Fruit fly (Drosophila melanogaster) whole organism, embryonic: Measurements from ENCODE around the gene Dhc36C.

ENCODE experiments used
- ATbp ChIP-seq: fragments of 200-800 bp; sonication (Bioruptor generic); optimal IDR thresholded peaks from 2 replicates; lab custom pipeline; 2017; ENCODE audit warnings: missing biosample characterization, mild to moderate bottlenecking, missing genetic modification characterization, missing genetic modification reagents
- Antp ChIP-seq: fragments of 200-800 bp; sonication (Bioruptor generic); optimal IDR thresholded peaks from 3 replicates; lab custom pipeline; 2016; ENCODE audit warnings: missing biosample characterization, missing genetic modification characterization
- Atf3 ChIP-seq: fragments of 200-800 bp; sonication (Bioruptor generic); optimal IDR thresholded peaks from 3 replicates; lab custom pipeline; 2016; ENCODE audit warnings: missing biosample characterization, missing genetic modification characterization
- CG10274 ChIP-seq: fragments of 200-800 bp; sonication (Bioruptor generic); optimal IDR thresholded peaks from 3 replicates; lab custom pipeline; 2017; ENCODE audit warnings: missing biosample characterization, mild to moderate bottlenecking, missing genetic modification characterization
- CG10462 ChIP-seq: fragments of 200-800 bp; sonication (Bioruptor generic); optimal IDR thresholded peaks from 2 replicates; lab custom pipeline; 2016; ENCODE audit warnings: missing biosample characterization, missing genetic modification characterization
- CG11247 ChIP-seq: fragments of 200-800 bp; sonication (Bioruptor generic); IDR thresholded peaks from 2 replicates; pipeline ENCODE4 v1.3.6; 2022; ENCODE audit warnings: missing biosample characterization, missing genetic modification characterization
- CG13123 ChIP-seq: fragments of 200-800 bp; sonication (Bioruptor generic); optimal IDR thresholded peaks from 2 replicates; lab custom pipeline; 2016; ENCODE audit warnings: missing biosample characterization, missing genetic modification characterization
- CG13894 ChIP-seq: fragments of 200-800 bp; sonication (Bioruptor generic); optimal IDR thresholded peaks from 3 replicates; lab custom pipeline; 2018; ENCODE audit warnings: missing biosample characterization, mild to moderate bottlenecking, missing genetic modification characterization, moderate library complexity
- CG14014 ChIP-seq: fragments of 200-800 bp; sonication (Bioruptor generic); IDR thresholded peaks from 2 replicates; pipeline ENCODE4 v1.3.6; 2022; ENCODE audit warnings: missing biosample characterization, missing genetic modification characterization
- CG30403 ChIP-seq: fragments of 200-800 bp; sonication (Bioruptor generic); optimal IDR thresholded peaks from 3 replicates; lab custom pipeline; 2016; ENCODE audit warnings: missing biosample characterization, missing genetic modification characterization
- CG3065 ChIP-seq: fragments of 200-800 bp; sonication (Bioruptor generic); optimal IDR thresholded peaks from 2 replicates; lab custom pipeline; 2016; ENCODE audit warnings: missing biosample characterization, missing genetic modification characterization
- CG33213 ChIP-seq: fragments of 200-800 bp; sonication (Bioruptor generic); optimal IDR thresholded peaks from 3 replicates; lab custom pipeline; 2016; ENCODE audit warnings: missing biosample characterization, missing genetic modification characterization
- CG4404 ChIP-seq: fragments of 200-800 bp; sonication (Bioruptor generic); IDR thresholded peaks from 2 replicates; pipeline ENCODE4 v1.3.6; 2022; ENCODE audit warnings: missing biosample characterization, missing genetic modification characterization
- CG4730 ChIP-seq: fragments of 200-800 bp; sonication (Bioruptor generic); IDR thresholded peaks from 2 replicates; pipeline ENCODE4 v1.3.6; 2022; ENCODE audit warnings: missing biosample characterization, missing genetic modification characterization
- CG6272 ChIP-seq: fragments of 200-800 bp; sonication (Bioruptor generic); IDR thresholded peaks from 2 replicates; pipeline ENCODE4 v1.3.6; 2022; ENCODE audit warnings: missing biosample characterization, missing genetic modification characterization
- CG7271 ChIP-seq: fragments of 200-800 bp; sonication (Bioruptor generic); optimal IDR thresholded peaks from 2 replicates; lab custom pipeline; 2018; ENCODE audit warnings: missing biosample characterization, mild to moderate bottlenecking, missing genetic modification characterization, moderate library complexity
- CG8388 ChIP-seq: fragments of 200-800 bp; sonication (Bioruptor generic); optimal IDR thresholded peaks from 2 replicates; lab custom pipeline; 2019; ENCODE audit warnings: missing biosample characterization, mild to moderate bottlenecking, missing genetic modification characterization, moderate library complexity
- D19A ChIP-seq: fragments of 200-800 bp; optimal IDR thresholded peaks from 3 replicates; lab custom pipeline; 2019; ENCODE audit warnings: missing biosample characterization, mild to moderate bottlenecking, missing genetic modification characterization, moderate library complexity
- Dfd ChIP-seq, 2 experiments: fragments of >200 bp; optimal IDR thresholded peaks; 2 replicates each; lab custom pipeline; 2017; ENCODE audit warnings: missing biosample characterization in 2 of 2, missing genetic modification characterization in 2 of 2
- Doc2 ChIP-seq: fragments of 200-800 bp; sonication (Bioruptor generic); IDR thresholded peaks from 2 replicates; pipeline ENCODE4 v1.3.6; 2022; ENCODE audit warnings: missing biosample characterization, missing genetic modification characterization
- H15 ChIP-seq: fragments of 200-800 bp; sonication (Bioruptor generic); IDR thresholded peaks from 3 replicates; pipeline ENCODE4 v1.3.6; 2022; ENCODE audit warnings: missing biosample characterization, missing genetic modification characterization
- Hey ChIP-seq: fragments of 200-800 bp; sonication (Bioruptor generic); optimal IDR thresholded peaks from 3 replicates; lab custom pipeline; 2018; ENCODE audit warnings: missing biosample characterization, mild to moderate bottlenecking, missing genetic modification characterization
- Hr39 ChIP-seq: fragments of >200 bp; optimal IDR thresholded peaks from 2 replicates; lab custom pipeline; 2017
- Med ChIP-seq: fragments of 200-800 bp; sonication (Bioruptor generic); peaks from one replicate; lab custom pipeline; 2016; ENCODE audit warnings: missing biosample characterization, missing genetic modification characterization, mild to moderate bottlenecking, inconsistent platforms, moderate library complexity
- Ssrp ChIP-seq: fragments of 200-800 bp; sonication (Bioruptor generic); optimal IDR thresholded peaks from 2 replicates; lab custom pipeline; 2018; ENCODE audit warnings: missing biosample characterization, mild to moderate bottlenecking, missing genetic modification characterization, moderate library complexity
- Trl ChIP-seq, 3 experiments: fragments of >200 bp in 2 of 3; fragments of 200-800 bp in 1 of 3; sonication (Bioruptor generic) in 1 of 3; optimal IDR thresholded peaks; 2 replicates in 1 of 3; 3 replicates in 2 of 3; lab custom pipeline; 2016 to 2017; ENCODE audit warnings: missing biosample characterization in 1 of 3, missing genetic modification characterization in 1 of 3
- ab ChIP-seq: fragments of 200-800 bp; sonication (Bioruptor generic); optimal IDR thresholded peaks from 2 replicates; lab custom pipeline; 2016; ENCODE audit warnings: missing biosample characterization, missing genetic modification characterization
- abd-A ChIP-seq: fragments of 200-800 bp; sonication (Bioruptor generic); optimal IDR thresholded peaks from 3 replicates; lab custom pipeline; 2019; ENCODE audit warnings: missing biosample characterization, mild to moderate bottlenecking, missing genetic modification characterization, moderate library complexity
- ap ChIP-seq: fragments of 200-800 bp; sonication (Bioruptor generic); IDR thresholded peaks from 2 replicates; pipeline ENCODE4 v1.3.6; 2022; ENCODE audit warnings: missing biosample characterization, missing genetic modification characterization
- ase ChIP-seq: fragments of 200-800 bp; sonication (Bioruptor generic); IDR thresholded peaks from 3 replicates; pipeline ENCODE4 v1.3.6; 2022; ENCODE audit warnings: missing biosample characterization, missing genetic modification characterization
- ash1 ChIP-seq: fragments of 200-800 bp; sonication (Bioruptor generic); optimal IDR thresholded peaks from 2 replicates; lab custom pipeline; 2018; ENCODE audit warnings: missing biosample characterization, mild to moderate bottlenecking, missing genetic modification characterization
- cg ChIP-seq: fragments of 200-800 bp; sonication (Bioruptor generic); optimal IDR thresholded peaks from 3 replicates; lab custom pipeline; 2019; ENCODE audit warnings: missing biosample characterization, mild to moderate bottlenecking, missing genetic modification characterization, moderate library complexity
- chn ChIP-seq: fragments of 200-800 bp; sonication (Bioruptor generic); optimal IDR thresholded peaks from 2 replicates; lab custom pipeline; 2016; ENCODE audit warnings: missing biosample characterization, missing genetic modification characterization
- ci ChIP-seq: fragments of 200-800 bp; sonication (Bioruptor generic); IDR thresholded peaks from 3 replicates; pipeline ENCODE4 v1.3.6; 2022; ENCODE audit warnings: missing biosample characterization, missing genetic modification characterization
- da ChIP-seq: fragments of 200-800 bp; sonication (Bioruptor generic); optimal IDR thresholded peaks from 2 replicates; lab custom pipeline; 2016; ENCODE audit warnings: missing biosample characterization, missing genetic modification characterization
- dan ChIP-seq: fragments of 200-800 bp; sonication (Bioruptor generic); IDR thresholded peaks from 2 replicates; pipeline ENCODE4 v1.3.6; 2022; ENCODE audit warnings: missing biosample characterization, missing genetic modification characterization
- gcm ChIP-seq: fragments of 200-800 bp; sonication (Bioruptor generic); optimal IDR thresholded peaks from 2 replicates; lab custom pipeline; 2019; ENCODE audit warnings: missing biosample characterization, mild to moderate bottlenecking, missing genetic modification characterization, moderate library complexity
- gt ChIP-seq: fragments of 200-800 bp; sonication (Bioruptor generic); IDR thresholded peaks from 2 replicates; pipeline ENCODE4 v1.3.6; 2022; ENCODE audit warnings: missing biosample characterization, missing genetic modification characterization
- inv ChIP-seq: fragments of 200-800 bp; sonication (Bioruptor generic); IDR thresholded peaks from 2 replicates; pipeline ENCODE4 v1.3.6; 2022; ENCODE audit warnings: missing biosample characterization, missing genetic modification characterization; ENCODE audit not compliant: partially characterized antibody
- jigr1 ChIP-seq: fragments of 200-800 bp; sonication (Bioruptor generic); IDR thresholded peaks from 3 replicates; pipeline ENCODE4 v1.3.6; 2022; ENCODE audit warnings: missing biosample characterization, missing genetic modification characterization
- jing ChIP-seq: fragments of 200-800 bp; sonication (Bioruptor generic); optimal IDR thresholded peaks from 2 replicates; lab custom pipeline; 2018; ENCODE audit warnings: missing biosample characterization, mild to moderate bottlenecking, missing genetic modification characterization
- maf-S ChIP-seq: fragments of 200-800 bp; sonication (Bioruptor generic); optimal IDR thresholded peaks from 2 replicates; lab custom pipeline; 2016; ENCODE audit warnings: missing biosample characterization, missing genetic modification characterization
- mirr ChIP-seq: fragments of 200-800 bp; sonication (Bioruptor generic); optimal IDR thresholded peaks from 3 replicates; lab custom pipeline; 2018; ENCODE audit warnings: missing biosample characterization, mild to moderate bottlenecking, missing genetic modification characterization
- pho ChIP-seq: fragments of 200-800 bp; sonication (Bioruptor generic); optimal IDR thresholded peaks from 2 replicates; lab custom pipeline; 2016; ENCODE audit warnings: missing biosample characterization, missing genetic modification characterization
- pita ChIP-seq: fragments of 200-800 bp; sonication (Bioruptor generic); optimal IDR thresholded peaks from 2 replicates; lab custom pipeline; 2017; ENCODE audit warnings: missing biosample characterization, mild to moderate bottlenecking, missing genetic modification characterization
- pnt ChIP-seq: fragments of 200-800 bp; sonication (Bioruptor generic); optimal IDR thresholded peaks from 3 replicates; lab custom pipeline; 2016; ENCODE audit warnings: missing biosample characterization, missing genetic modification characterization
- pros ChIP-seq: fragments of 200-800 bp; sonication (Bioruptor generic); optimal IDR thresholded peaks from 3 replicates; lab custom pipeline; 2019; ENCODE audit warnings: missing biosample characterization, mild to moderate bottlenecking, missing genetic modification characterization, moderate library complexity
- pum ChIP-seq: fragments of 200-800 bp; sonication (Bioruptor generic); optimal IDR thresholded peaks from 2 replicates; lab custom pipeline; 2016; ENCODE audit warnings: missing biosample characterization, missing genetic modification characterization
- schlank ChIP-seq: fragments of 200-800 bp; sonication (Bioruptor generic); optimal IDR thresholded peaks from 2 replicates; lab custom pipeline; 2018; ENCODE audit warnings: missing biosample characterization, mild to moderate bottlenecking, missing genetic modification characterization
- sens-2 ChIP-seq: fragments of 200-800 bp; sonication (Bioruptor generic); IDR thresholded peaks from 2 replicates; pipeline ENCODE4 v1.3.6; 2022; ENCODE audit warnings: missing biosample characterization, missing genetic modification characterization
- sqz ChIP-seq: fragments of 200-800 bp; sonication (Bioruptor generic); optimal IDR thresholded peaks from 3 replicates; lab custom pipeline; 2018; ENCODE audit warnings: missing biosample characterization, mild to moderate bottlenecking, missing genetic modification characterization
- tll ChIP-seq, 2 experiments: fragments of 200-800 bp in 1 of 2; fragments of >200 bp in 1 of 2; sonication (Bioruptor generic) in 1 of 2; optimal IDR thresholded peaks; 2 replicates each; lab custom pipeline; 2017 to 2019; ENCODE audit warnings: missing biosample characterization in 2 of 2, missing genetic modification characterization in 2 of 2, mild to moderate bottlenecking in 1 of 2, moderate library complexity in 1 of 2

Gene Dhc36C

DNA sequence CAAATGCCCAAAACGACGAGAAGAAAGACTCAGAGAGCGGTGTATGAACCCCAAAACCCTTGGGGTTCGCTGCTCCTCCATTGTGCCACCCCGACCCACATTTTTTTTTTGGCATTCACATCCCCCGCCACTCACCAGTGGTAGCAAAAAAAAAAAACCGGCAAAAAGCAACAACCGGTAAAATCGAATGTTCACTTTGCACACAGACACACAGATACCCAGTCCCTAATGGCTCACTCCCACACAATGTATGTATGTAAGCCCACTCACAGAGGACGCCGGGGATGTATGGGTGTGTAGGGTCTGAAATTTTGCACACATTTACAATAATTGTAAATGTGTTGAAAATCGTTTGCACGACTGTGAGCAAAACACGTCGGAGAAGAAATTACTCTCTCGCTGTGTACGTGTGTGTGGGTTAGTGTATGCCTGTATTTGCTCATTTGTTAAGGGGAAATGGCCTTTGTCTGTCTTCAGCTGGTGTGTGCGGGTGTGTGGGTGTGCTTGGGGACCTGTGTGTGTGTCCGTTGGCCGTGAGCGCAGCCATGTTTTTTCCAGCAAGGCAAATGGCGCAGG, 73.2 kb downstream of the Dhc36C start (continued):
- TF ChIP-seq Trl (optimal IDR thresholded peaks at IDR 0.05; lab: Kevin White, UChicago), result peak in 1 of 2 experiments; percentile 18
- no peak for TF ChIP-seq Trl (GFP tag; optimal IDR thresholded peaks at IDR 0.05; lab: Kevin White, UChicago)
- no peak for TF ChIP-seq ab (GFP tag; lab: Kevin White, UChicago)
- no peak for TF ChIP-seq Antp (GFP tag; lab: Kevin White, UChicago)
- no peak for TF ChIP-seq ash1
- TF ChIP-seq ci, result 0 out of 3 replicates have a peak, but pooled peaks have one; percentile 8
- no peak for TF ChIP-seq ap (GFP tag; lab: Robert Waterston, UW)
- no peak for TF ChIP-seq Atf3
- no peak for TF ChIP-seq CG8388 (GFP tag; lab: Kevin White, UChicago)
- TF ChIP-seq CG13123 (GFP tag; lab: Kevin White, UChicago), result no peak
- TF ChIP-seq CG14014 (GFP tag; lab: Robert Waterston, UW), result no peak
- TF ChIP-seq pnt (GFP tag; lab: Kevin White, UChicago), result no peak
- no peak for TF ChIP-seq schlank (tag; lab: Kevin White, UChicago)
- TF ChIP-seq CG11247, result no peak
- no peak for TF ChIP-seq pum (GFP tag; lab: Kevin White, UChicago)
- no peak for TF ChIP-seq H15 (GFP tag; lab: Robert Waterston, UW)
- no peak for TF ChIP-seq Hr39
- TF ChIP-seq Ssrp (tag; lab: Kevin White, UChicago), result no peak
- TF ChIP-seq dan, result no peak
- no peak for TF ChIP-seq CG4404 (GFP tag; lab: Robert Waterston, UW)
- TF ChIP-seq CG3065, result no peak
- no peak for TF ChIP-seq maf-S (GFP tag; lab: Kevin White, UChicago)
- no peak for TF ChIP-seq jing (GFP tag; lab: Kevin White, UChicago)
- TF ChIP-seq chn (GFP tag; lab: Kevin White, UChicago), result no peak
- TF ChIP-seq inv (GFP tag; lab: Robert Waterston, UW), result no peak
- peak; percentile 41 for TF ChIP-seq mirr (GFP tag; lab: Kevin White, UChicago)
- TF ChIP-seq abd-A (tag; lab: Kevin White, UChicago), result peak; percentile 98
- no peak for TF ChIP-seq pita (GFP tag; lab: Kevin White, UChicago)
- no peak for TF ChIP-seq CG4730 (GFP tag; lab: Robert Waterston, UW)
- no peak for TF ChIP-seq sens-2 (GFP tag; lab: Robert Waterston, UW)
- peak; percentile 58 for TF ChIP-seq sqz (GFP tag; lab: Kevin White, UChicago)
- TF ChIP-seq gt (GFP tag; lab: Robert Waterston, UW), result no peak
- TF ChIP-seq ATbp, result no peak
- no peak for TF ChIP-seq CG7271 (tag; lab: Kevin White, UChicago)
- TF ChIP-seq ase (GFP tag; lab: Robert Waterston, UW), result no peak
- no peak for TF ChIP-seq Hey (tag; lab: Kevin White, UChicago)
- 0 out of 2 replicates have a peak, but pooled peaks have one; percentile 25 for TF ChIP-seq CG6272 (GFP tag; lab: Robert Waterston, UW)
- TF ChIP-seq cg (GFP tag; lab: Kevin White, UChicago), result peak; percentile 66
- TF ChIP-seq da (GFP tag; lab: Kevin White, UChicago), result no peak
- TF ChIP-seq gcm (GFP tag; lab: Kevin White, UChicago), result no peak
- no peak for TF ChIP-seq tll (GFP tag; optimal IDR thresholded peaks at IDR 0.05; lab: Kevin White, UChicago)
- no peak for TF ChIP-seq D19A (tag; lab: Kevin White, UChicago)
- no peak for TF ChIP-seq pros (GFP tag; lab: Kevin White, UChicago)
- TF ChIP-seq Dfd (GFP tag; optimal IDR thresholded peaks at IDR 0.05; lab: Kevin White, UChicago), result no peak
- TF ChIP-seq CG33213 (GFP tag; lab: Kevin White, UChicago), result no peak
- no peak for TF ChIP-seq CG10274
- peak; percentile 70 for TF ChIP-seq Med (GFP tag; lab: Kevin White, UChicago)
- TF ChIP-seq CG30403 (GFP tag; lab: Kevin White, UChicago), result no peak
- TF ChIP-seq Doc2 (GFP tag; lab: Robert Waterston, UW), result no peak
- TF ChIP-seq CG10462, result no peak
- TF ChIP-seq pho, result no peak
- peak; percentile 34 for TF ChIP-seq CG13894 (tag; lab: Kevin White, UChicago)
- no peak for TF ChIP-seq jigr1
